Fruit fly (Drosophila melanogaster): ENCODE measurements around the gene TTLL3B.

TTLL3B gene

DNA sequence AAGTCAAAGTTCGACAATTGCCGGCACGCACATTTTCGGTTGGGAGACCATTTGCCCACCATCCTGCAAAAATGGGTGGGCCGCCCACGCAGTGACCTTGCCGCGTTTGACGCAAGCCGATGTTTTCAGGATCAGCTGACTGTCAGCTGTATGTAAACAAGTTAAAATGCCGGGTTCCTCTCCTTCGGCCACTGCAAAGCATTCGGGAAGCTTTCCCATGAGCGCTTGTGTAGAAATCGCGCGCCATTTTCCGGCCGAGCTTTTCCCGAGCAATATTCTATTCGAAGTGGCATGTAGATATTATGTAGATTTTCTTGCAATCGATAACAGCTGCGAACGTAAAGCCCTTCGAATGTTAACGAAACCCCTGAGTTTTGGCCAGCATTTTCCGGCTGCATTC lies 41.0 kb downstream of the TTLL3B start, which contains the start of gene CG17378 (continued):
- TF ChIP-seq Blimp-1 (GFP tag; optimal IDR thresholded peaks at IDR 0.05) (no peak), CG7987 (GFP tag; optimal IDR thresholded peaks at IDR 0.05) (no peak), crp (GFP tag; optimal IDR thresholded peaks at IDR 0.05) (peak in 1 of 2 experiments; percentile 76), CG17912 (GFP tag; optimal IDR thresholded peaks at IDR 0.05) (no peak), Spps (tag; optimal IDR thresholded peaks at IDR 0.05) (no peak), Scr (GFP tag; IDR thresholded peaks at IDR 0.05; ENCODE audit: partially characterized antibody) (no peak), caup (GFP tag; optimal IDR thresholded peaks at IDR 0.05; ENCODE audit: severe bottlenecking) (no peak), CG4282 (GFP tag; optimal IDR thresholded peaks at IDR 0.05) (no peak), NFAT (GFP tag; IDR thresholded peaks at IDR 0.05) (no peak), bbx (GFP tag; IDR thresholded peaks at IDR 0.05; ENCODE audit: partially characterized antibody) (no peak), fu2 (GFP tag; optimal IDR thresholded peaks at IDR 0.05) (no peak), sr (GFP tag; IDR thresholded peaks at IDR 0.05) (peak; percentile 46; the same call in 1 of the 3 replicates), bsh (GFP tag; optimal IDR thresholded peaks at IDR 0.05) (no peak), E2f2 (GFP tag; IDR thresholded peaks at IDR 0.05) (no peak), knrl (GFP tag; IDR thresholded peaks at IDR 0.05; ENCODE audit: partially characterized antibody) (no peak), CG34422 (GFP tag; IDR thresholded peaks at IDR 0.05) (peak; percentile 62; the same call in 1 of the 3 replicates), CG1832 (GFP tag; optimal IDR thresholded peaks at IDR 0.05) (no peak), tna (GFP tag; IDR thresholded peaks at IDR 0.05; ENCODE audit: partially characterized antibody) (no peak), Rx (GFP tag; IDR thresholded peaks at IDR 0.05) (no peak), CG18011 (GFP tag; optimal IDR thresholded peaks at IDR 0.05) (no peak), Vsx1 (GFP tag; optimal IDR thresholded peaks at IDR 0.05) (no peak), CG15514 (GFP tag; optimal IDR thresholded peaks at IDR 0.05) (peak; percentile 20), Mad (GFP tag; optimal IDR thresholded peaks at IDR 0.05) (no peak), CG31441 (GFP tag; IDR thresholded peaks at IDR 0.05) (no peak), sc (optimal IDR thresholded peaks at IDR 0.05) (no peak), sc (GFP tag; optimal IDR thresholded peaks at IDR 0.05) (no peak), Deaf1 (tag; optimal IDR thresholded peaks at IDR 0.05) (peak; percentile 75), Ets97D (GFP tag; optimal IDR thresholded peaks at IDR 0.05) (no peak), ems (GFP tag; optimal IDR thresholded peaks at IDR 0.05) (no peak), Adf1 (GFP tag; IDR thresholded peaks at IDR 0.05) (no peak), Opbp (GFP tag; IDR thresholded peaks at IDR 0.05; ENCODE audit: partially characterized antibody) (no peak)

dm6 chr2L:6774853-6775252 lies 42.2 kb downstream of the TTLL3B start:
- TF ChIP-seq ato (GFP tag; IDR thresholded peaks at IDR 0.05; ENCODE audit: partially characterized antibody) (no peak), CG4854 (GFP tag; optimal IDR thresholded peaks at IDR 0.05) (no peak), chif (GFP tag; optimal IDR thresholded peaks at IDR 0.05) (no peak), CG1792 (GFP tag; optimal IDR thresholded peaks at IDR 0.05) (no peak), inv (GFP tag; IDR thresholded peaks at IDR 0.05; ENCODE audit: partially characterized antibody) (0 out of 2 replicates have a peak, but pooled peaks have one; percentile 11), Pdp1 (GFP tag; optimal IDR thresholded peaks at IDR 0.05) (no peak), Hsf (GFP tag; optimal IDR thresholded peaks at IDR 0.05) (no peak), gem (tag; optimal IDR thresholded peaks at IDR 0.05) (no peak), D (optimal IDR thresholded peaks at IDR 0.05) (no peak), D (GFP tag; optimal IDR thresholded peaks at IDR 0.05) (no peak), Scr (GFP tag; IDR thresholded peaks at IDR 0.05; ENCODE audit: partially characterized antibody) (peak; percentile 65), Deaf1 (tag; optimal IDR thresholded peaks at IDR 0.05) (no peak), CG4360 (GFP tag; IDR thresholded peaks at IDR 0.05) (no peak), BEAF-32 (GFP tag; optimal IDR thresholded peaks at IDR 0.05) (peak; percentile 53), Hey (tag; optimal IDR thresholded peaks at IDR 0.05) (no peak), ken (GFP tag; IDR thresholded peaks at IDR 0.05) (no peak), gt (GFP tag; IDR thresholded peaks at IDR 0.05) (no peak), CG6654 (GFP tag; optimal IDR thresholded peaks at IDR 0.05) (no peak), unc-4 (GFP tag; IDR thresholded peaks at IDR 0.05; ENCODE audit: partially characterized antibody) (peak; percentile 68), prd (optimal IDR thresholded peaks at IDR 0.05) (no peak), prd (GFP tag; IDR thresholded peaks at IDR 0.05) (peak; percentile 34; the same call in 1 of the 3 replicates), CG2199 (GFP tag; IDR thresholded peaks at IDR 0.05) (no peak)
